Worm (Caenorhabditis elegans): ENCODE data around the gene acs-12.

Gene acs-12

ce11 chrV:20870633-20871032 lies 33.3 kb upstream of the acs-12 start:
- TF ChIP-seq aptf-2 (GFP tag; conservative IDR thresholded peaks at IDR 0.05) (no peak), sea-2 (GFP tag; IDR thresholded peaks at IDR 0.05) (0 out of 2 replicates have a peak, but pooled peaks have one; percentile 56)

- TF ChIP-seq C06A6.2 (GFP tag; conservative IDR thresholded peaks at IDR 0.05) (no peak), him-1 (tag; optimal IDR thresholded peaks at IDR 0.05) (no peak), ceh-40 (GFP tag; IDR thresholded peaks at IDR 0.05) (no peak), aptf-3 (GFP tag; IDR thresholded peaks at IDR 0.05) (no peak), ccch-3 (GFP tag; optimal IDR thresholded peaks at IDR 0.05) (no peak), athp-1 (tag; optimal IDR thresholded peaks at IDR 0.05) (no peak), snpc-1.1 (tag; optimal IDR thresholded peaks at IDR 0.05; ENCODE audit: insufficient read depth) (no peak), ceh-100 (GFP tag; IDR thresholded peaks at IDR 0.05) (no peak)
These were observed 32.8 kb upstream of the acs-12 start for ce11 chrV:20871194-20871593.

- TF ChIP-seq ztf-3 (GFP tag; optimal IDR thresholded peaks at IDR 0.05) (peak; percentile 55), mel-28 (tag; optimal IDR thresholded peaks at IDR 0.05; ENCODE audit: borderline replicate concordance) (no peak)
These were observed 30.8 kb upstream of the acs-12 start for ce11 chrV:20873144-20873543.

DNA sequence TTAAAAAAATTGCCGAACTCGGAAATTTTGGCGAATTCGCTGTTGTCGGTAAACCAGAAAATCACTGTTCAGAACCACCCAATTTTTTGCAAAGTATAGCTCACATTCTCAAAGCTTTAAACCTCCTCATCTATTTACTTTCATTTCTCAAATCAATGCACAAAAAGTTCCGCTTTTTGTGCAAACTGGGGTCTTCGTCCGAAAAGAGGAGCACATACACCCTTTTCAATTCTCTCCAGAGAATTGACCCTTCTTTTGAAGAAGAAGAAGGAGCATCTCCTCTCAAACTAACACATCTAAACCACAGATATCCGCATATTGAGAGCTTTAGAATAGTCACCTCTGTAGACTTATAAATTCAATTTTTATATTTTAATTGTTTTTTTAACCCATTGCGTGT lies 28.6 kb upstream of the acs-12 start:
- no peak for TF ChIP-seq ccch-3 (GFP tag; optimal IDR thresholded peaks at IDR 0.05)
- no peak for TF ChIP-seq lag-1 (GFP tag; IDR thresholded peaks at IDR 0.05)
- TF ChIP-seq madf-10 (tag; optimal IDR thresholded peaks at IDR 0.05): no peak
- no peak for TF ChIP-seq madf-3 (GFP tag; IDR thresholded peaks at IDR 0.05)
- no peak for TF ChIP-seq T26A5.8 (tag; optimal IDR thresholded peaks at IDR 0.05)
- no peak for TF ChIP-seq bed-2 (GFP tag; IDR thresholded peaks at IDR 0.05)

DNA sequence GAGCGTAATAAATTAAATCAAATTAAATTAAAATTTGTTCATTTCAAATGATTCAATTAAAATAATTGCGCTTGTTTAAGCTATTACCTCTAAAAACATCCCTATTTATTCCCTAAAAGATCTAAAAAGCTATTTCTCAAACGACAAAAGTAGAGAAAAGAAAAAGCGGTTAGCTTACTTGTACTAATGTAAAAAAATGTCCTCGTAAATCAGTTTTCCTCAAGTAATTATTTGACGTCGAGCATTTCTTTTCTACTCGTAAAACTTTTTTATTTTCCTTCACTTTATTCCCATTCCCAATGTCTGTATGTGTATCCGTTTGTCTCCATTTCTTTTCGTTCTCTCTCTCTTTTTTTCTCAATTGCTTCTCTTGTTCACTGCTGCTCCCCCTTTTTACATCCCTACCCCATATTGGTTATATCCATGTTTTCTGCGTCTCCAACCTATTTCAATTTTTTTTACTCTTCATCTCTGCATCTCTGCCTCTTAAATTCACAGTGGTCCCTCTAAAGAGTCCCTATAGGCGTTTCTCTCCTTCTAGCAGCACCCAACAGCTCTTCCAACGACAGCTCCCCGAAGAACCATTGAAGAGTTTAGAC lies 24.8 kb upstream of the acs-12 start, which contains the start of gene unc-80:
Gene unc-80 (plus strand): TSS at position 533 of the 599 bp plus-strand sequence.
- no peak for TF ChIP-seq F37B4.10 (GFP tag; IDR thresholded peaks at IDR 0.05)
- peak; percentile 47 for TF ChIP-seq K12H6.12 (tag; optimal IDR thresholded peaks at IDR 0.05)
- no peak for TF ChIP-seq Y67H2A.10 (GFP tag; conservative IDR thresholded peaks at IDR 0.05)
- no peak for TF ChIP-seq him-1 (tag; optimal IDR thresholded peaks at IDR 0.05)
- TF ChIP-seq lin-35 (GFP tag; optimal IDR thresholded peaks at IDR 0.05): peak in 1 of 3 experiments; percentile 44
- TF ChIP-seq hmg-1.2 (GFP tag; IDR thresholded peaks at IDR 0.05): peak; percentile 58; the same call in 1 of the 2 replicates
- TF ChIP-seq mel-28 (tag; optimal IDR thresholded peaks at IDR 0.05; ENCODE audit: borderline replicate concordance): no peak

DNA sequence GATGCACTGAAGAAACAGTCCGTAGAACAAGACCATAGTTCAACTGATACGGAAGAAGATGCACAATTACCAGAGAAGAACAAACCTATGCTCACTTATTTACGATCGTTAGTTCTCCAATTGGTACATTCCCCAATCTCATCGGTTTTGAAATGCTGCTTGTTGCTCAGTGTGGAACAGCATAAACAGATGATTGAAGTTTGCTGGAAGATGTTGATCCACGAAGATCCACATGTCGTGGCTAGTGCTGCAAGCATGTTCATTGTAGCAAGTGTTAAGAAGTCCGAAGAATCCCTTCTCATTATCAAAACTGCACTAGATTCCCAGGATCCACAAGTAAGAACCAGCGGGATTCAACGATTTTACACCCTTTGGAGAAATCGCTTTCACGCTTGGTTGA lies 12.1 kb upstream of the acs-12 start:
- TF ChIP-seq aptf-3 (GFP tag; IDR thresholded peaks at IDR 0.05): no peak
- no peak for TF ChIP-seq ztf-18 (tag; optimal IDR thresholded peaks at IDR 0.05)
- no peak for TF ChIP-seq ccch-3 (GFP tag; optimal IDR thresholded peaks at IDR 0.05)
- TF ChIP-seq snpc-4 (GFP tag; optimal IDR thresholded peaks at IDR 0.05): no peak
- TF ChIP-seq snpc-4 (tag; optimal IDR thresholded peaks at IDR 0.05): no peak
- TF ChIP-seq somi-1 (GFP tag; optimal IDR thresholded peaks at IDR 0.05): no peak
